Worm (Caenorhabditis elegans) whole organism, late embryonic: ENCODE results near the gene tsp-1.

Experiments used
- ceh-34 ChIP-seq: sonication (generic microtip); optimal IDR thresholded peaks from 2 replicates; lab custom pipeline; 2016; ENCODE audit warnings: mild to moderate bottlenecking, missing genetic modification characterization, missing compliant biosample characterization
- ceh-48 ChIP-seq: sonication (generic microtip); optimal IDR thresholded peaks from 2 replicates; lab custom pipeline; 2016; ENCODE audit warnings: missing genetic modification characterization, inconsistent platforms, missing compliant biosample characterization
- nhr-11 ChIP-seq: fragments of 150-350 bp; optimal IDR thresholded peaks from 2 replicates; lab custom pipeline; 2014; ENCODE audit warnings: missing biosample characterization, missing genetic modification characterization

- no peak for TF ChIP-seq ceh-34
- TF ChIP-seq nhr-11 (tag; lab: Kevin White, UChicago): no peak
- TF ChIP-seq ceh-48 (tag; lab: Kevin White, UChicago): no peak
Observed at ce11 chrIII:8262599-8262998, 23.4 kb upstream of the tsp-1 start.
